Fruit fly (Drosophila melanogaster): ENCODE data around the gene CG42658.

CG42658 gene

dm6 chr2L:2249578-2249977, 38.1 kb downstream of the CG42658 start:
- TF ChIP-seq CTCF (optimal IDR thresholded peaks at IDR 0.05) (no peak), CG8478 (optimal IDR thresholded peaks at IDR 0.05) (no peak)

dm6 chr2L:2242783-2243182, 44.9 kb downstream of the CG42658 start:
- TF ChIP-seq CG8478 (optimal IDR thresholded peaks at IDR 0.05) = no peak
- no peak for TF ChIP-seq CTCF (optimal IDR thresholded peaks at IDR 0.05)

- TF ChIP-seq CG8478 (optimal IDR thresholded peaks at IDR 0.05) (no peak), CTCF (optimal IDR thresholded peaks at IDR 0.05) (no peak)
These were observed 45.6 kb downstream of the CG42658 start, which contains the start of gene CG4267 for dm6 chr2L:2242139-2242538. Gene CG4267 (plus strand): TSS chr2L:2242378.

- TF ChIP-seq CTCF (optimal IDR thresholded peaks at IDR 0.05) = no peak
- no peak for TF ChIP-seq CG8478 (optimal IDR thresholded peaks at IDR 0.05)
These were observed 47.2 kb downstream of the CG42658 start, which contains the start of gene Tengl1 for dm6 chr2L:2240493-2240892. Gene Tengl1 (minus strand): TSS chr2L:2240593.

- TF ChIP-seq CG8478 (optimal IDR thresholded peaks at IDR 0.05) = no peak
- no peak for TF ChIP-seq CTCF (optimal IDR thresholded peaks at IDR 0.05)
These were observed 48.4 kb downstream of the CG42658 start, which contains the start of gene Tengl2 for dm6 chr2L:2239284-2239683. Gene Tengl2 (minus strand): TSS chr2L:2239384.

dm6 chr2L:2238151-2238550, 49.6 kb downstream of the CG42658 start, which contains the start of gene Tengl3:
Gene Tengl3 (minus strand): TSS chr2L:2238251.
- no peak for TF ChIP-seq CTCF (optimal IDR thresholded peaks at IDR 0.05)
- TF ChIP-seq CG8478 (optimal IDR thresholded peaks at IDR 0.05) = no peak

Data from S2 (cell line).